Fruit fly (Drosophila melanogaster) whole organism, pupa: ENCODE data around the gene VhaAC39-1.

Source experiments
- CG10348 ChIP-seq: fragments of 200-800 bp; sonication (Bioruptor generic); IDR thresholded peaks from 2 replicates; pipeline ENCODE4 v1.3.6; 2022; ENCODE audit warnings: missing biosample characterization, missing genetic modification characterization
- CG12605 ChIP-seq: fragments of 200-800 bp; sonication (Bioruptor generic); IDR thresholded peaks from 2 replicates; pipeline ENCODE4 v1.3.6; 2022; ENCODE audit warnings: missing biosample characterization, missing genetic modification characterization
- CG13204 ChIP-seq: fragments of 200-800 bp; sonication (Bioruptor generic); optimal IDR thresholded peaks from 2 replicates; lab custom pipeline; 2018; ENCODE audit warnings: missing biosample characterization, mild to moderate bottlenecking, missing genetic modification characterization, moderate library complexity
- CG14655 ChIP-seq: fragments of 200-800 bp; sonication (Bioruptor generic); optimal IDR thresholded peaks from 3 replicates; lab custom pipeline; 2017; ENCODE audit warnings: mild to moderate bottlenecking, missing biosample characterization, missing genetic modification reagents, missing genetic modification characterization
- CG15710 ChIP-seq: fragments of 200-800 bp; sonication (Bioruptor generic); optimal IDR thresholded peaks from 2 replicates; lab custom pipeline; 2018; ENCODE audit warnings: missing biosample characterization, mild to moderate bottlenecking, missing genetic modification characterization, moderate library complexity
- CG17806 ChIP-seq: fragments of 200-800 bp; sonication (Bioruptor generic); optimal IDR thresholded peaks from 2 replicates; lab custom pipeline; 2018; ENCODE audit warnings: missing biosample characterization, mild to moderate bottlenecking, missing genetic modification characterization, moderate library complexity
- CG32121 ChIP-seq: fragments of 200-800 bp; sonication (Bioruptor generic); IDR thresholded peaks from 2 replicates; pipeline ENCODE4 v1.3.6; 2022; ENCODE audit warnings: missing biosample characterization, missing genetic modification characterization
- CG34367 ChIP-seq: fragments of 200-800 bp; sonication (Bioruptor generic); optimal IDR thresholded peaks from 2 replicates; lab custom pipeline; 2018; ENCODE audit warnings: missing biosample characterization, mild to moderate bottlenecking, missing genetic modification characterization
- CG4496 ChIP-seq: fragments of 200-800 bp; sonication (Bioruptor generic); IDR thresholded peaks from 3 replicates; pipeline ENCODE4 v1.3.6; 2022; ENCODE audit warnings: missing biosample characterization, missing genetic modification characterization
- CG8159 ChIP-seq: fragments of 200-800 bp; sonication (Bioruptor generic); optimal IDR thresholded peaks from 3 replicates; lab custom pipeline; 2018; ENCODE audit warnings: missing biosample characterization, mild to moderate bottlenecking, missing genetic modification characterization, moderate library complexity
- CG8301 ChIP-seq: fragments of 200-800 bp; sonication (Bioruptor generic); optimal IDR thresholded peaks from 2 replicates; lab custom pipeline; 2018; ENCODE audit warnings: missing biosample characterization, mild to moderate bottlenecking, missing genetic modification characterization
- CG9948 ChIP-seq: fragments of 200-800 bp; sonication (Bioruptor generic); optimal IDR thresholded peaks from 2 replicates; lab custom pipeline; 2018; ENCODE audit warnings: missing biosample characterization, mild to moderate bottlenecking, missing genetic modification characterization, moderate library complexity
- D1 ChIP-seq: fragments of 200-800 bp; sonication (Bioruptor generic); optimal IDR thresholded peaks from 2 replicates; lab custom pipeline; 2018; ENCODE audit warnings: missing biosample characterization, mild to moderate bottlenecking, missing genetic modification characterization, moderate library complexity
- EcR ChIP-seq: fragments of 200-800 bp; sonication (Bioruptor generic); optimal IDR thresholded peaks from 3 replicates; lab custom pipeline; 2019; ENCODE audit warnings: missing biosample characterization, missing genetic modification characterization, mild to moderate bottlenecking, moderate library complexity, missing genetic modification reagents
- Ets98B ChIP-seq: fragments of 200-800 bp; sonication (Bioruptor generic); IDR thresholded peaks from 2 replicates; pipeline ENCODE4 v1.3.6; 2022; ENCODE audit warnings: missing biosample characterization, missing genetic modification characterization
- Pif1A ChIP-seq: fragments of 200-800 bp; sonication (Bioruptor generic); optimal IDR thresholded peaks from 3 replicates; lab custom pipeline; 2016; ENCODE audit warnings: missing biosample characterization, missing genetic modification characterization
- Pif1B ChIP-seq: fragments of 200-800 bp; sonication (Bioruptor generic); optimal IDR thresholded peaks from 3 replicates; lab custom pipeline; 2016; ENCODE audit warnings: missing biosample characterization, missing genetic modification characterization
- Snoo ChIP-seq: fragments of 200-800 bp; sonication (Bioruptor generic); optimal IDR thresholded peaks from 3 replicates; lab custom pipeline; 2017; ENCODE audit warnings: missing biosample characterization, mild to moderate bottlenecking, missing genetic modification characterization, inconsistent platforms
- fd96Ca ChIP-seq: fragments of 200-800 bp; sonication (Bioruptor generic); IDR thresholded peaks from 3 replicates; pipeline ENCODE4 v1.3.6; 2022; ENCODE audit warnings: missing biosample characterization, missing genetic modification characterization
- gl ChIP-seq: fragments of 200-800 bp; sonication (Bioruptor generic); optimal IDR thresholded peaks from 2 replicates; lab custom pipeline; 2018; ENCODE audit warnings: missing biosample characterization, mild to moderate bottlenecking, missing genetic modification characterization
- rn ChIP-seq: fragments of 200-800 bp; sonication (Bioruptor generic); IDR thresholded peaks from 2 replicates; pipeline ENCODE4 v1.3.6; 2022; ENCODE audit warnings: missing biosample characterization, missing genetic modification characterization

Gene VhaAC39-1

dm6 chrX:3887606-3888216 is 7.2 kb downstream of the VhaAC39-1 start:
- TF ChIP-seq CG34367 (tag; lab: Kevin White, UChicago), result no peak
- TF ChIP-seq CG8301, result no peak
- no peak for TF ChIP-seq Ets98B
- TF ChIP-seq CG9948 (tag; lab: Kevin White, UChicago), result no peak
- TF ChIP-seq gl (tag; lab: Kevin White, UChicago), result no peak
- TF ChIP-seq CG8159 (tag; lab: Kevin White, UChicago), result no peak
- no peak for TF ChIP-seq D1 (tag; lab: Kevin White, UChicago)
- no peak for TF ChIP-seq CG13204 (GFP tag; lab: Kevin White, UChicago)
- no peak for TF ChIP-seq fd96Ca (GFP tag; lab: Robert Waterston, UW)
- no peak for TF ChIP-seq Pif1B
- no peak for TF ChIP-seq rn (GFP tag; lab: Robert Waterston, UW)

- TF ChIP-seq Pif1A (GFP tag; lab: Kevin White, UChicago), result no peak
- no peak for TF ChIP-seq CG32121
- TF ChIP-seq CG8301, result no peak
- TF ChIP-seq D1 (tag; lab: Kevin White, UChicago), result no peak
- TF ChIP-seq gl (tag; lab: Kevin White, UChicago), result no peak
- TF ChIP-seq CG9948 (tag; lab: Kevin White, UChicago), result no peak
- no peak for TF ChIP-seq Ets98B
- TF ChIP-seq CG15710 (tag; lab: Kevin White, UChicago), result no peak
- TF ChIP-seq CG34367 (tag; lab: Kevin White, UChicago), result no peak
- no peak for TF ChIP-seq CG14655 (GFP tag; lab: Kevin White, UChicago)
- no peak for TF ChIP-seq CG8159 (tag; lab: Kevin White, UChicago)
- TF ChIP-seq Pif1B, result no peak
- TF ChIP-seq fd96Ca (GFP tag; lab: Robert Waterston, UW), result no peak
- no peak for TF ChIP-seq Snoo (tag; lab: Kevin White, UChicago)
- TF ChIP-seq CG4496, result no peak
- TF ChIP-seq, all 21 proteins: peak for 0
Measured at dm6 chrX:3901926-3902325, 21.4 kb downstream of the VhaAC39-1 start.

- TF ChIP-seq CG15710 (tag; lab: Kevin White, UChicago) (peak; percentile 5), CG4496 (peak; percentile 33; the same call in 1 of the 3 replicates), EcR (GFP tag; lab: Kevin White, UChicago) (no peak), rn (GFP tag; lab: Robert Waterston, UW) (no peak), CG17806 (tag; lab: Kevin White, UChicago) (no peak), Snoo (tag; lab: Kevin White, UChicago) (no peak), CG34367 (tag; lab: Kevin White, UChicago) (no peak), D1 (tag; lab: Kevin White, UChicago) (no peak), CG8159 (tag; lab: Kevin White, UChicago) (peak; percentile 21)
Measured at dm6 chrX:3928520-3928919, 48.0 kb downstream of the VhaAC39-1 start.

- no peak for TF ChIP-seq D1 (tag; lab: Kevin White, UChicago)
- TF ChIP-seq CG17806 (tag; lab: Kevin White, UChicago), result no peak
- TF ChIP-seq CG12605, result peak; percentile 63; the same call in 1 of the 2 replicates
- peak; percentile 70 for TF ChIP-seq CG4496
Measured at dm6 chrX:3930528-3931251, 50.1 kb downstream of the VhaAC39-1 start, which contains the start of gene CG42541. TSS of gene CG42541 (minus strand) at chrX:3930578.

- TF ChIP-seq CG34367 (tag; lab: Kevin White, UChicago), result peak; percentile 46
- 0 out of 2 replicates have a peak, but pooled peaks have one; percentile 31 for TF ChIP-seq CG12605
- TF ChIP-seq fd96Ca (GFP tag; lab: Robert Waterston, UW), result peak; percentile 75
- TF ChIP-seq Pif1B, result peak; percentile 36
- TF ChIP-seq CG10348 (GFP tag; lab: Robert Waterston, UW), result no peak
- TF ChIP-seq CG14655 (GFP tag; lab: Kevin White, UChicago), result peak; percentile 75
- TF ChIP-seq CG9948 (tag; lab: Kevin White, UChicago), result peak; percentile 58
- TF ChIP-seq CG4496, result peak; percentile 84
- TF ChIP-seq rn (GFP tag; lab: Robert Waterston, UW), result peak; percentile 36; the same call in 1 of the 2 replicates
- peak; percentile 29 for TF ChIP-seq Snoo (tag; lab: Kevin White, UChicago)
- peak; percentile 49 for TF ChIP-seq CG17806 (tag; lab: Kevin White, UChicago)
- no peak for TF ChIP-seq gl (tag; lab: Kevin White, UChicago)
- no peak for TF ChIP-seq D1 (tag; lab: Kevin White, UChicago)
- TF ChIP-seq Ets98B, result peak; percentile 74
- TF ChIP-seq CG15710 (tag; lab: Kevin White, UChicago), result peak; percentile 48
- no peak for TF ChIP-seq CG13204 (GFP tag; lab: Kevin White, UChicago)
- peak; percentile 68 for TF ChIP-seq CG8301
- peak; percentile 50 for TF ChIP-seq Pif1A (GFP tag; lab: Kevin White, UChicago)
- TF ChIP-seq CG8159 (tag; lab: Kevin White, UChicago), result peak; percentile 65
- TF ChIP-seq EcR (GFP tag; lab: Kevin White, UChicago), result peak; percentile 10
- peak; percentile 79 for TF ChIP-seq CG32121
Measured at dm6 chrX:3931669-3932068, 51.1 kb downstream of the VhaAC39-1 start.
